Worm (Caenorhabditis elegans) whole organism, young adult: ENCODE data around the gene hpl-2.
A peak's percentile ranks its signal among the peaks of the same experiment; 100 is the strongest.
"Not testable (repeated sequence)": the region's sequence is repeated elsewhere in the genome, so short reads cannot be mapped to it uniquely, and the experiment has no call there.

Experiments used
- C06A6.2 ChIP-seq: fragments of 200-800 bp; sonication (Bioruptor generic); conservative IDR thresholded peaks from 2 replicates; pipeline ENCODE4 v1.3.6; 2022; ENCODE audit warnings: missing genetic modification characterization, missing compliant biosample characterization
- F23B12.7 ChIP-seq: sonication (generic microtip); optimal IDR thresholded peaks from 2 replicates; lab custom pipeline; 2017; ENCODE audit warnings: missing genetic modification characterization, mild to moderate bottlenecking, missing compliant biosample characterization, antibody characterized with exemption, moderate library complexity; ENCODE audit not compliant: insufficient read depth
- F49E8.2 ChIP-seq: sonication (generic microtip); optimal IDR thresholded peaks from 3 replicates; lab custom pipeline; 2017; ENCODE audit warnings: missing genetic modification characterization, mild to moderate bottlenecking, missing compliant biosample characterization, antibody characterized with exemption, moderate library complexity; ENCODE audit not compliant: insufficient read depth
- F52B5.7 ChIP-seq: sonication (generic microtip); optimal IDR thresholded peaks from 2 replicates; lab custom pipeline; 2016; ENCODE audit warnings: mild to moderate bottlenecking, missing genetic modification characterization, missing compliant biosample characterization
- K11D2.4 ChIP-seq: fragments of 200-800 bp; sonication (Bioruptor generic); IDR thresholded peaks from 2 replicates; pipeline ENCODE4 v1.3.6; 2022; ENCODE audit warnings: missing genetic modification reagents, missing genetic modification characterization, missing compliant biosample characterization
- T26A5.8 ChIP-seq: sonication (generic microtip); optimal IDR thresholded peaks from 2 replicates; lab custom pipeline; 2016; ENCODE audit warnings: missing genetic modification characterization, missing compliant biosample characterization
- Y53G8AR.9 ChIP-seq: fragments of 200-800 bp; sonication (Bioruptor generic); conservative IDR thresholded peaks from 2 replicates; pipeline ENCODE4 v1.3.6; 2022; ENCODE audit warnings: missing genetic modification reagents, missing genetic modification characterization, missing compliant biosample characterization
- athp-1 ChIP-seq: sonication (generic microtip); optimal IDR thresholded peaks from 2 replicates; lab custom pipeline; 2017; ENCODE audit warnings: mild to moderate bottlenecking, missing genetic modification characterization, missing compliant biosample characterization
- attf-6 ChIP-seq: fragments of 200-800 bp; sonication (Bioruptor generic); IDR thresholded peaks from 2 replicates; pipeline ENCODE4 v1.3.6; 2022; ENCODE audit warnings: missing genetic modification reagents, missing genetic modification characterization, missing compliant biosample characterization
- ccch-3 ChIP-seq: fragments of 200-800 bp; sonication (Bioruptor generic); optimal IDR thresholded peaks from 2 replicates; lab custom pipeline; 2018; ENCODE audit warnings: mild to moderate bottlenecking, missing genetic modification characterization, missing compliant biosample characterization
- cebp-1 ChIP-seq, 2 experiments: fragments of 200-800 bp in 1 of 2; sonication (Bioruptor generic) in 1 of 2; sonication (generic microtip) in 1 of 2; IDR thresholded peaks in 1 of 2; optimal IDR thresholded peaks in 1 of 2; 2 replicates each; pipeline versions ENCODE4 v1.3.6 to Lab custom; 2017 to 2022; ENCODE audit warnings: missing compliant biosample characterization in 2 of 2, missing genetic modification characterization in 2 of 2, mild to moderate bottlenecking in 1 of 2, missing genetic modification reagents in 1 of 2, moderate library complexity in 1 of 2
- cebp-2 ChIP-seq: fragments of 200-800 bp; sonication (Bioruptor generic); IDR thresholded peaks from 2 replicates; pipeline ENCODE4 v1.3.6; 2022; ENCODE audit warnings: missing genetic modification characterization, missing compliant biosample characterization
- ceh-100 ChIP-seq: fragments of 200-800 bp; sonication (Bioruptor generic); IDR thresholded peaks from 2 replicates; pipeline ENCODE4 v1.3.6; 2022; ENCODE audit warnings: missing genetic modification reagents, missing genetic modification characterization, missing compliant biosample characterization
- ceh-40 ChIP-seq: fragments of 200-800 bp; sonication (Bioruptor generic); IDR thresholded peaks from 2 replicates; pipeline ENCODE4 v1.3.6; 2022; ENCODE audit warnings: missing genetic modification characterization, missing compliant biosample characterization
- ceh-91 ChIP-seq: fragments of 200-800 bp; sonication (Bioruptor generic); IDR thresholded peaks from 2 replicates; pipeline ENCODE4 v1.3.6; 2022; ENCODE audit warnings: missing genetic modification reagents, missing genetic modification characterization, missing compliant biosample characterization
- egrh-3 ChIP-seq: fragments of 200-800 bp; sonication (Bioruptor generic); IDR thresholded peaks from 2 replicates; pipeline ENCODE4 v1.3.6; 2022; ENCODE audit warnings: missing genetic modification reagents, missing genetic modification characterization, missing compliant biosample characterization
- gei-17 ChIP-seq: fragments of 200-800 bp; sonication (Bioruptor generic); optimal IDR thresholded peaks from 2 replicates; lab custom pipeline; 2018; ENCODE audit warnings: mild to moderate bottlenecking, missing genetic modification characterization, missing compliant biosample characterization
- him-1 ChIP-seq: sonication (generic microtip); optimal IDR thresholded peaks from 2 replicates; lab custom pipeline; 2016; ENCODE audit warnings: missing genotype, missing genetic modification reagents, missing genetic modification characterization, missing compliant biosample characterization
- hlh-12 ChIP-seq: sonication (generic microtip); optimal IDR thresholded peaks from 2 replicates; lab custom pipeline; 2016; ENCODE audit warnings: missing genetic modification characterization, missing compliant biosample characterization
- hlh-26 ChIP-seq: fragments of 200-800 bp; sonication (Bioruptor generic); conservative IDR thresholded peaks from 2 replicates; pipeline ENCODE4 v1.3.6; 2022; ENCODE audit warnings: missing genetic modification reagents, missing genetic modification characterization, missing compliant biosample characterization
- hrde-1 ChIP-seq: sonication (generic microtip); optimal IDR thresholded peaks from 2 replicates; lab custom pipeline; 2016; ENCODE audit warnings: missing genetic modification characterization, mild to moderate bottlenecking, missing compliant biosample characterization, moderate library complexity, missing genotype, missing genetic modification reagents, borderline replicate concordance
- hsf-1 ChIP-seq: fragments of 200-800 bp; sonication (Bioruptor generic); IDR thresholded peaks from 2 replicates; pipeline ENCODE4 v1.3.6; 2022; ENCODE audit warnings: missing genetic modification reagents, missing genetic modification characterization, missing compliant biosample characterization
- madf-10 ChIP-seq: sonication (generic microtip); optimal IDR thresholded peaks from 2 replicates; lab custom pipeline; 2016; ENCODE audit warnings: mild to moderate bottlenecking, missing genetic modification characterization, missing compliant biosample characterization
- madf-3 ChIP-seq: fragments of 200-800 bp; sonication (Bioruptor generic); IDR thresholded peaks from 2 replicates; pipeline ENCODE4 v1.3.6; 2022; ENCODE audit warnings: missing genetic modification reagents, missing genetic modification characterization, missing compliant biosample characterization
- madf-6 ChIP-seq: fragments of 200-800 bp; sonication (Bioruptor generic); IDR thresholded peaks from 2 replicates; pipeline ENCODE4 v1.3.6; 2022; ENCODE audit warnings: missing genetic modification reagents, missing genetic modification characterization, missing compliant biosample characterization
- madf-8 ChIP-seq: fragments of 200-800 bp; sonication (Bioruptor generic); conservative IDR thresholded peaks from 2 replicates; pipeline ENCODE4 v1.3.6; 2022; ENCODE audit warnings: missing genetic modification reagents, missing genetic modification characterization, missing compliant biosample characterization
- nhr-120 ChIP-seq: fragments of 200-800 bp; sonication (Bioruptor generic); IDR thresholded peaks from 2 replicates; pipeline ENCODE4 v1.3.6; 2022; ENCODE audit warnings: missing genetic modification characterization, missing compliant biosample characterization
- sea-2 ChIP-seq: fragments of 200-800 bp; sonication (Bioruptor generic); IDR thresholded peaks from 2 replicates; pipeline ENCODE4 v1.3.6; 2022; ENCODE audit warnings: missing genetic modification characterization, missing compliant biosample characterization
- snpc-1.1 ChIP-seq: sonication (generic microtip); optimal IDR thresholded peaks from 2 replicates; lab custom pipeline; 2017; ENCODE audit warnings: missing genetic modification characterization, mild to moderate bottlenecking, missing compliant biosample characterization, antibody characterized with exemption, moderate library complexity, missing genotype, missing genetic modification reagents; ENCODE audit not compliant: insufficient read depth
- snpc-4 ChIP-seq, 5 experiments: fragments of 150-350 bp in 1 of 5; sonication (generic microtip) in 4 of 5; optimal IDR thresholded peaks; 2 replicates each; lab custom pipeline; 2014 to 2018; ENCODE audit warnings: missing genetic modification characterization in 5 of 5, missing biosample characterization in 3 of 5, antibody characterized with exemption in 2 of 5, mild to moderate bottlenecking in 2 of 5, missing compliant biosample characterization in 2 of 5, missing genotype in 2 of 5, moderate library complexity in 2 of 5, missing genetic modification reagents in 1 of 5
- unc-130 ChIP-seq: sonication (generic microtip); optimal IDR thresholded peaks from 2 replicates; lab custom pipeline; 2016; ENCODE audit warnings: missing genetic modification reagents, missing genetic modification characterization, missing compliant biosample characterization
- xnd-1 ChIP-seq: sonication (generic microtip); optimal IDR thresholded peaks from 2 replicates; lab custom pipeline; 2016; ENCODE audit warnings: missing genotype, missing genetic modification reagents, missing genetic modification characterization, missing compliant biosample characterization
- zfh-2 ChIP-seq: fragments of 200-800 bp; sonication (Bioruptor generic); conservative IDR thresholded peaks from 2 replicates; pipeline ENCODE4 v1.3.6; 2022; ENCODE audit warnings: missing genetic modification reagents, missing genetic modification characterization, missing compliant biosample characterization
- zim-3 ChIP-seq: sonication (generic microtip); optimal IDR thresholded peaks from 2 replicates; lab custom pipeline; 2017; ENCODE audit warnings: mild to moderate bottlenecking, missing genetic modification characterization, moderate library complexity, missing compliant biosample characterization
- ztf-18 ChIP-seq: sonication (generic microtip); optimal IDR thresholded peaks from 2 replicates; lab custom pipeline; 2016; ENCODE audit warnings: missing genotype, mild to moderate bottlenecking, missing genetic modification characterization, missing compliant biosample characterization
- ztf-3 ChIP-seq: fragments of 200-800 bp; sonication (Bioruptor generic); optimal IDR thresholded peaks from 2 replicates; lab custom pipeline; 2018; ENCODE audit warnings: mild to moderate bottlenecking, missing genetic modification characterization, missing compliant biosample characterization

Gene hpl-2

ce11 chrIII:10759050-10760023 is 4.0 kb upstream of the hpl-2 start, which contains the start of gene tasp-1 (continued):
- TF ChIP-seq ztf-18 (tag; lab: Kevin White, UChicago) (peak; percentile 93), zfh-2 (peak; percentile 100), T26A5.8 (peak; percentile 90), ceh-91 (GFP tag; lab: Robert Waterston, UW) (peak; percentile 99), madf-10 (tag; lab: Kevin White, UChicago) (peak; percentile 98), K11D2.4 (GFP tag; lab: Robert Waterston, UW) (peak; percentile 100), zim-3 (peak; percentile 98), F52B5.7 (tag; lab: Kevin White, UChicago) (peak; percentile 99), madf-3 (GFP tag; lab: Robert Waterston, UW) (peak; percentile 99), C06A6.2 (peak; percentile 100), ccch-3 (peak; percentile 69), ceh-40 (peak; percentile 94)

ce11 chrIII:10758422-10758821 is 3.1 kb upstream of the hpl-2 start, which contains the start of gene K01G5.10:
Gene K01G5.10, minus strand, starts transcription at chrIII:10758522.
- TF ChIP-seq hlh-12 (no peak), ztf-3 (no peak), snpc-1.1 (tag; lab: Kevin White, UChicago) (no peak), cebp-2 (GFP tag; lab: Robert Waterston, UW) (no peak), egrh-3 (GFP tag; lab: Robert Waterston, UW) (no peak), gei-17 (GFP tag; lab: Kevin White, UChicago) (no peak)

DNA sequence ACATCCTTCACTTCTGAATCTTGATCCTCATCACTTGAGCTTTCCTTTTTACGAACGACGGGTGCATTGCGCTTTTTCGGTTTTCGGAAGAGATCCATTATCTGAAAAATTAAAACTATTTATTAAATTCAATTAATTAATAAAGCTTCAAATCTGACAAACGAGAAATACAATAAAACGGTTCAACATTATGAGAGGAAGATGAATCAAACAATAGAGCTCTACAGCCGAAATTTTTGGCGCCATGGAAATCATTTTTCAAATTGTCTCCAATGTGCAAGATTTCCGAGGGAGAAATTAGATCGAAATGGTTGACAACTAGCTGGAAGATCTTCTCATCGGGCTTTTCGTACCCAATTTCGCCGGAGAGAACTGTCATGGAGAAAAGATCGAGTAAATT is 2.2 kb upstream of the hpl-2 start, which contains the start of gene rnf-113:
TSS of gene rnf-113 (minus strand) at position 101 of the 400 bp plus-strand sequence.
- no peak for TF ChIP-seq K11D2.4 (GFP tag; lab: Robert Waterston, UW)
- TF ChIP-seq hlh-26 (GFP tag; lab: Robert Waterston, UW): no peak

DNA sequence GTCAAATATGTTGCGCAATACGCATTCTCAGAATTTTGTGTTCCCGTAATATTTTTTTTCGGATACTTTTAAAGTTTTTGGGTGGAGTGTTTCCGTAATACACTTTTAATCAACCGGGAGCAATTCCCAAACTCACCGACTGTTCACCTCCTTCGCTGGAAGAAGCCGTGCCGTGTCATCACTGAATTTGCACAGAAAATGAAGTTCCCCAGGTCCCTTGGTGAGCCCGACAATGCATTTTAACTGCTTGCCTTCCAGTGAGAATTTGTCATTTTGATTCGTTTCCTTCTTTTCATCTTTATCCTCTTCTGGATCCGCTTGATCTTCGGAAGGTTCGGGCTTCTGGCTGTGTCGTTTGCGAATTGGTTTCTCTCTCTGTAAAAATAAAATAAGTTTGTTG is 951 bp downstream of the hpl-2 start:
- TF ChIP-seq nhr-120 (GFP tag; lab: Robert Waterston, UW): no peak
- TF ChIP-seq sea-2: no peak
- no peak for TF ChIP-seq F23B12.7

DNA sequence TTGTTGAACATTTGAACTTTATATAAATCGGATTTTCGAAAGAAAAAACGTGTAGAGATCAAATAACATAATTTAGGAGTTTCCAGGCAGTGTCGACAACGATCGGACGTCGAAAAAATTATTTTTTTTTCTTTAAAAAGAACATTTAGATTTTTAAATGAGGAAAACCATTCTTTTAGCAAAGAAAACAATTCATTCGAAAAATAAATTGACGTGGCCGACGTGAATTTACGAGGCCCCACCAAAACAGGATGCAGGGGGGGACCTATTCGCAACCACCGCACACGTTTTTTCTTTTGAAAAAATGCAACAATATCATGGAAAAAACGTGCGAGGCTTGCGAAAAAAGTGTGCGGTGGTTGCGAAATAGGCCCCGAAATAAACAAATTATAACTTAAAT is 5.3 kb downstream of the hpl-2 start, which contains the start of gene enu-3.6:
TSS of gene enu-3.6 (plus strand) at position 392 of the 400 bp plus-strand sequence.
- TF ChIP-seq xnd-1 (tag; lab: Kevin White, UChicago) (peak; percentile 23), madf-6 (GFP tag; lab: Robert Waterston, UW) (peak; percentile 62; the same call in 1 of the 2 replicates), F49E8.2 (tag; lab: Kevin White, UChicago) (peak; percentile 39), attf-6 (GFP tag; lab: Robert Waterston, UW) (0 out of 2 replicates have a peak, but pooled peaks have one; percentile 38), cebp-1 (tag; optimal IDR thresholded peaks at IDR 0.05; lab: Kevin White, UChicago) (peak; percentile 68), ceh-100 (GFP tag; lab: Robert Waterston, UW) (peak; percentile 40; the same call in 1 of the 2 replicates), cebp-2 (GFP tag; lab: Robert Waterston, UW) (0 out of 2 replicates have a peak, but pooled peaks have one; percentile 44), hsf-1 (peak; percentile 59), athp-1 (tag; lab: Kevin White, UChicago) (peak; percentile 62), unc-130 (GFP tag; lab: Kevin White, UChicago) (peak; percentile 21), Y53G8AR.9 (peak; percentile 28; the same call in 1 of the 2 replicates), madf-8 (GFP tag; lab: Robert Waterston, UW) (0 out of 2 replicates have a peak, but pooled peaks have one; percentile 24), him-1 (tag; lab: Kevin White, UChicago) (peak; percentile 33), hrde-1 (tag; lab: Kevin White, UChicago) (peak; percentile 53), snpc-4 (tag; optimal IDR thresholded peaks at IDR 0.05; lab: Kevin White, UChicago) (peak in 1 of 4 experiments; percentile 8)
- TF ChIP-seq cebp-1 (GFP tag; IDR thresholded peaks at IDR 0.05; lab: Robert Waterston, UW); snpc-4 (GFP tag; optimal IDR thresholded peaks at IDR 0.05; lab: Kevin White, UChicago): not testable (repeated sequence)
